Worm (Caenorhabditis elegans) whole organism, L1 larva: ENCODE results near the gene C55A6.7.
A peak's percentile ranks its signal among the peaks of the same experiment; 100 is the strongest.

Experiments
- C04F5.9 ChIP-seq: sonication (generic microtip); optimal IDR thresholded peaks from 2 replicates; lab custom pipeline; 2016; ENCODE audit warnings: missing genetic modification characterization, missing compliant biosample characterization
- F16B12.6 ChIP-seq: fragments of 150-350 bp; optimal IDR thresholded peaks from 2 replicates; lab custom pipeline; 2014; ENCODE audit warnings: missing biosample characterization, missing genetic modification characterization
- aha-1 ChIP-seq: fragments of 150-350 bp; optimal IDR thresholded peaks from 2 replicates; lab custom pipeline; 2014; ENCODE audit warnings: missing biosample characterization, missing genetic modification characterization
- aly-2 ChIP-seq: fragments of 150-350 bp; optimal IDR thresholded peaks from 2 replicates; lab custom pipeline; 2014; ENCODE audit warnings: missing biosample characterization, missing genetic modification characterization
- ceh-63 ChIP-seq: fragments of 200-800 bp; sonication (Bioruptor generic); optimal IDR thresholded peaks from 2 replicates; lab custom pipeline; 2018; ENCODE audit warnings: mild to moderate bottlenecking, missing genetic modification characterization, missing compliant biosample characterization
- ceh-8 ChIP-seq: fragments of 200-800 bp; sonication (Bioruptor generic); optimal IDR thresholded peaks from 2 replicates; lab custom pipeline; 2018; ENCODE audit warnings: mild to moderate bottlenecking, missing genetic modification characterization, moderate library complexity, missing compliant biosample characterization
- ceh-82 ChIP-seq, 3 experiments: fragments of 150-350 bp in 1 of 3; sonication (generic microtip) in 2 of 3; optimal IDR thresholded peaks; 2 replicates each; lab custom pipeline; 2014 to 2017; ENCODE audit warnings: missing biosample characterization in 3 of 3, missing genetic modification characterization in 3 of 3
- ceh-90 ChIP-seq: sonication (generic microtip); optimal IDR thresholded peaks from 2 replicates; lab custom pipeline; 2016; ENCODE audit warnings: missing genetic modification characterization, missing compliant biosample characterization
- dsc-1 ChIP-seq: sonication (generic microtip); optimal IDR thresholded peaks from 2 replicates; lab custom pipeline; 2016; ENCODE audit warnings: mild to moderate bottlenecking, missing genetic modification characterization, missing compliant biosample characterization
- efl-1 ChIP-seq, 4 experiments: fragments of 150-350 bp; optimal IDR thresholded peaks in 3 of 4; peaks in 1 of 4; 1 replicate in 1 of 4; 2 replicates in 3 of 4; lab custom pipeline; 2014; ENCODE audit warnings: missing biosample characterization in 2 of 4, missing genetic modification characterization in 2 of 4, missing genetic modification reagents in 2 of 4
- egl-13 ChIP-seq: sonication (generic microtip); optimal IDR thresholded peaks from 2 replicates; lab custom pipeline; 2016; ENCODE audit warnings: missing genotype, missing genetic modification reagents, missing genetic modification characterization, missing compliant biosample characterization
- elt-2 ChIP-seq: sonication (generic microtip); optimal IDR thresholded peaks from 2 replicates; lab custom pipeline; 2016; ENCODE audit warnings: missing genetic modification characterization, mild to moderate bottlenecking, inconsistent platforms, missing compliant biosample characterization, missing genetic modification reagents
- elt-3 ChIP-seq, 6 experiments: fragments of 150-350 bp in 1 of 6; sonication (generic microtip); optimal IDR thresholded peaks; 2 replicates each; lab custom pipeline; 2017 to 2018; ENCODE audit warnings: missing biosample characterization in 6 of 6, missing genetic modification characterization in 6 of 6, inconsistent platforms in 1 of 6
- fkh-4 ChIP-seq: sonication (generic microtip); optimal IDR thresholded peaks from 2 replicates; lab custom pipeline; 2016; ENCODE audit warnings: missing compliant biosample characterization, missing genetic modification characterization, borderline replicate concordance
- fkh-8 ChIP-seq: sonication (generic microtip); optimal IDR thresholded peaks from 2 replicates; lab custom pipeline; 2016; ENCODE audit warnings: mild to moderate bottlenecking, missing genetic modification characterization, missing compliant biosample characterization
- fos-1 ChIP-seq: fragments of 150-350 bp; optimal IDR thresholded peaks from 2 replicates; lab custom pipeline; 2014; ENCODE audit warnings: missing biosample characterization, missing genetic modification characterization
- hlh-4 ChIP-seq: sonication (generic microtip); optimal IDR thresholded peaks from 2 replicates; lab custom pipeline; 2016; ENCODE audit warnings: mild to moderate bottlenecking, missing genetic modification characterization, missing compliant biosample characterization
- hpl-2 ChIP-seq: fragments of 150-350 bp; optimal IDR thresholded peaks from 2 replicates; lab custom pipeline; 2014; ENCODE audit warnings: missing biosample characterization, missing genetic modification reagents, missing genetic modification characterization
- irx-1 ChIP-seq: sonication (generic microtip); optimal IDR thresholded peaks from 2 replicates; lab custom pipeline; 2016; ENCODE audit warnings: missing genetic modification characterization, missing compliant biosample characterization
- lin-13 ChIP-seq: fragments of 150-350 bp; optimal IDR thresholded peaks from 2 replicates; lab custom pipeline; 2014; ENCODE audit warnings: missing biosample characterization, missing genetic modification reagents, missing genetic modification characterization
- lin-14 ChIP-seq: fragments of 200-800 bp; sonication (Bioruptor generic); optimal IDR thresholded peaks from 2 replicates; lab custom pipeline; 2018; ENCODE audit warnings: mild to moderate bottlenecking, missing genetic modification characterization, moderate library complexity, missing compliant biosample characterization
- lin-15B ChIP-seq: fragments of 150-350 bp; sonication (generic microtip); optimal IDR thresholded peaks from 3 replicates; lab custom pipeline; 2014; ENCODE audit warnings: missing biosample characterization, missing genetic modification characterization
- mdl-1 ChIP-seq, 2 experiments: fragments of 150-350 bp; optimal IDR thresholded peaks; 2 replicates each; lab custom pipeline; 2014 to 2017; ENCODE audit warnings: missing biosample characterization in 2 of 2, missing genetic modification characterization in 2 of 2, inconsistent platforms in 1 of 2
- mep-1 ChIP-seq: fragments of 150-350 bp; optimal IDR thresholded peaks from 2 replicates; lab custom pipeline; 2014; ENCODE audit warnings: missing biosample characterization, missing genetic modification characterization
- nhr-11 ChIP-seq: fragments of 150-350 bp; optimal IDR thresholded peaks from 2 replicates; lab custom pipeline; 2014; ENCODE audit warnings: missing biosample characterization, missing genetic modification characterization
- nhr-12 ChIP-seq: sonication (generic microtip); optimal IDR thresholded peaks from 2 replicates; lab custom pipeline; 2017; ENCODE audit warnings: missing biosample characterization, missing genetic modification characterization
- nhr-19 ChIP-seq: fragments of 200-800 bp; sonication (Bioruptor generic); conservative IDR thresholded peaks from 2 replicates; pipeline ENCODE4 v1.3.6; 2022; ENCODE audit warnings: missing genetic modification characterization, missing compliant biosample characterization
- nhr-28 ChIP-seq: fragments of 150-350 bp; optimal IDR thresholded peaks from 2 replicates; lab custom pipeline; 2014; ENCODE audit warnings: missing biosample characterization, missing genetic modification characterization
- nhr-76 ChIP-seq: sonication (generic microtip); optimal IDR thresholded peaks from 2 replicates; lab custom pipeline; 2017; ENCODE audit warnings: missing biosample characterization, missing genetic modification characterization
- nhr-77 ChIP-seq: fragments of 150-350 bp; optimal IDR thresholded peaks from 2 replicates; lab custom pipeline; 2014; ENCODE audit warnings: missing biosample characterization, missing genetic modification characterization
- nhr-84 ChIP-seq: sonication (generic microtip); optimal IDR thresholded peaks from 2 replicates; lab custom pipeline; 2017; ENCODE audit warnings: missing biosample characterization, missing genetic modification characterization
- nhr-90 ChIP-seq: sonication (generic microtip); optimal IDR thresholded peaks from 2 replicates; lab custom pipeline; 2016; ENCODE audit warnings: mild to moderate bottlenecking, missing genetic modification characterization, missing compliant biosample characterization; ENCODE audit not compliant: poor library complexity
- pag-3 ChIP-seq: sonication (generic microtip); optimal IDR thresholded peaks from 2 replicates; lab custom pipeline; 2017; ENCODE audit warnings: missing genetic modification characterization, mild to moderate bottlenecking, missing compliant biosample characterization, antibody characterized with exemption, borderline replicate concordance; ENCODE audit not compliant: insufficient read depth
- skn-1 ChIP-seq: fragments of 150-350 bp; optimal IDR thresholded peaks from 2 replicates; lab custom pipeline; 2014; ENCODE audit warnings: missing biosample characterization, missing genetic modification characterization
- snpc-4 ChIP-seq: fragments of 150-350 bp; optimal IDR thresholded peaks from 2 replicates; lab custom pipeline; 2014; ENCODE audit warnings: missing biosample characterization, missing genetic modification characterization
- snu-23 ChIP-seq: sonication (generic microtip); optimal IDR thresholded peaks from 2 replicates; lab custom pipeline; 2016; ENCODE audit warnings: missing genetic modification characterization, missing compliant biosample characterization
- sox-4 ChIP-seq: sonication (generic microtip); optimal IDR thresholded peaks from 2 replicates; lab custom pipeline; 2016; ENCODE audit warnings: missing genetic modification characterization, missing compliant biosample characterization
- swsn-7 ChIP-seq: sonication (generic microtip); optimal IDR thresholded peaks from 2 replicates; lab custom pipeline; 2016; ENCODE audit warnings: missing genetic modification characterization, missing compliant biosample characterization
- unc-130 ChIP-seq: fragments of 150-350 bp; optimal IDR thresholded peaks from 2 replicates; lab custom pipeline; 2017; ENCODE audit warnings: missing biosample characterization, missing genetic modification characterization, inconsistent platforms
- unc-62 ChIP-seq: fragments of 150-350 bp; optimal IDR thresholded peaks from 2 replicates; lab custom pipeline; 2014; ENCODE audit warnings: missing biosample characterization, missing genetic modification reagents, missing genetic modification characterization
- unc-86 ChIP-seq: sonication (generic microtip); optimal IDR thresholded peaks from 2 replicates; lab custom pipeline; 2016; ENCODE audit warnings: missing genetic modification characterization, missing compliant biosample characterization
- vab-15 ChIP-seq: sonication (generic microtip); optimal IDR thresholded peaks from 2 replicates; lab custom pipeline; 2017; ENCODE audit warnings: missing genotype, mild to moderate bottlenecking, missing genetic modification characterization, missing compliant biosample characterization
- xbp-1 ChIP-seq: sonication (generic microtip); optimal IDR thresholded peaks from 2 replicates; lab custom pipeline; 2016; ENCODE audit warnings: missing genetic modification characterization, missing compliant biosample characterization
- zag-1 ChIP-seq: fragments of 150-350 bp; optimal IDR thresholded peaks from 2 replicates; lab custom pipeline; 2014; ENCODE audit warnings: missing biosample characterization, missing genetic modification characterization
- zip-4 ChIP-seq: fragments of 200-800 bp; sonication (Bioruptor generic); optimal IDR thresholded peaks from 2 replicates; lab custom pipeline; 2018; ENCODE audit warnings: mild to moderate bottlenecking, missing genetic modification characterization, moderate library complexity, missing compliant biosample characterization
- ztf-11 ChIP-seq, 2 experiments: sonication (generic microtip); optimal IDR thresholded peaks; 2 replicates each; lab custom pipeline; 2016 to 2017; ENCODE audit warnings: missing genetic modification characterization in 2 of 2, missing biosample characterization in 1 of 2, missing compliant biosample characterization in 1 of 2

C55A6.7 gene

ce11 chrV:11515145-11515544 lies 5.2 kb downstream of the C55A6.7 start:
- peak; percentile 21 for TF ChIP-seq dsc-1 (tag; lab: Kevin White, UChicago)
- TF ChIP-seq efl-1 (optimal IDR thresholded peaks at IDR 0.05; lab: Kevin White, UChicago): no peak
- peak in 1 of 2 experiments; percentile 31 for TF ChIP-seq efl-1 (GFP tag; optimal IDR thresholded peaks at IDR 0.05 in 1 of 2; lab: Kevin White, UChicago)
- TF ChIP-seq aly-2 (tag; lab: Kevin White, UChicago): no peak

- no peak for TF ChIP-seq unc-62 (GFP tag; lab: Kevin White, UChicago)
- no peak for TF ChIP-seq unc-86 (tag; lab: Kevin White, UChicago)
- TF ChIP-seq ztf-11 (tag; optimal IDR thresholded peaks at IDR 0.05; lab: Kevin White, UChicago): no peak
Measured at ce11 chrV:11514677-11515076, 5.7 kb downstream of the C55A6.7 start, which contains the start of gene C55A6.6. TSS of gene C55A6.6 (minus strand) at chrV:11514737.

DNA sequence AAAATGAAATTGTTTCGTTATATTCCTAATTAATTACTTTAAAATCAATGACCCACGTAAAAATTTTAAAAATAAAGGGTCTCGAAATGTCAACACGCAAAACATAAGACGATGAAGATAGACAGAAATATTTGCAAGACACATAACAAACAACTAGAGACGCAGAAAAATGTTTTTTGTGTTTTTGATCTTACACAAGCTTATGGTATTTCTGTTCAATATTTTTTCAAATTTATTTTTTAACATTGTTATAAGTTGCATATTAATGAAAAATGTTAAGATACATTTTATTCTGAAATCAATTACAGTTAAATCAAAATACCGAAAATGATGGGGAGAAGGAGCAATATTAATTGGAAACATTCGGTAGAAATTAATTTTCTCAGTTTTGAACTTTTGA lies 6.9 kb downstream of the C55A6.7 start, which contains the start of gene C55A6.3:
TSS of gene C55A6.3 (minus strand) at position 101 of the 400 bp plus-strand sequence.
- no peak for TF ChIP-seq C04F5.9 (tag; lab: Kevin White, UChicago)
- TF ChIP-seq snpc-4 (tag; lab: Kevin White, UChicago): no peak
- no peak for TF ChIP-seq fos-1 (tag; lab: Kevin White, UChicago)
- no peak for TF ChIP-seq irx-1
- no peak for TF ChIP-seq unc-86 (tag; lab: Kevin White, UChicago)
- TF ChIP-seq aly-2 (tag; lab: Kevin White, UChicago): no peak

- no peak for TF ChIP-seq swsn-7
- no peak for TF ChIP-seq ceh-63 (GFP tag; lab: Kevin White, UChicago)
- peak; percentile 21 for TF ChIP-seq skn-1 (tag; lab: Kevin White, UChicago)
- TF ChIP-seq fkh-4 (tag; lab: Kevin White, UChicago): no peak
- TF ChIP-seq nhr-77 (tag; lab: Kevin White, UChicago): no peak
- TF ChIP-seq ceh-90 (tag; lab: Kevin White, UChicago): no peak
- TF ChIP-seq elt-3 (tag; optimal IDR thresholded peaks at IDR 0.05; lab: Kevin White, UChicago): peak in 3 of 6 experiments; percentile 6 to 62 (median 62)
- TF ChIP-seq vab-15 (tag; lab: Kevin White, UChicago): no peak
- TF ChIP-seq nhr-84 (tag; lab: Kevin White, UChicago): no peak
- TF ChIP-seq ceh-8 (GFP tag; lab: Kevin White, UChicago): no peak
- TF ChIP-seq nhr-28 (tag; lab: Kevin White, UChicago): no peak
- no peak for TF ChIP-seq lin-15B (tag; lab: Kevin White, UChicago)
- TF ChIP-seq xbp-1 (tag; lab: Kevin White, UChicago): no peak
- TF ChIP-seq fkh-8: no peak
- TF ChIP-seq nhr-90 (tag; lab: Kevin White, UChicago): no peak
- no peak for TF ChIP-seq efl-1 (optimal IDR thresholded peaks at IDR 0.05; lab: Kevin White, UChicago)
- peak in 1 of 2 experiments; percentile 70 for TF ChIP-seq efl-1 (GFP tag; optimal IDR thresholded peaks at IDR 0.05 in 1 of 2; lab: Kevin White, UChicago)
- TF ChIP-seq lin-14: peak; percentile 55
- no peak for TF ChIP-seq zag-1
- no peak for TF ChIP-seq sox-4 (tag; lab: Kevin White, UChicago)
- TF ChIP-seq hlh-4: no peak
- no peak for TF ChIP-seq egl-13 (tag; lab: Kevin White, UChicago)
- TF ChIP-seq pag-3 (tag; lab: Kevin White, UChicago): peak; percentile 57
- TF ChIP-seq unc-130 (tag; lab: Kevin White, UChicago): no peak
- no peak for TF ChIP-seq F16B12.6 (tag; lab: Kevin White, UChicago)
- TF ChIP-seq mdl-1 (tag; optimal IDR thresholded peaks at IDR 0.05; lab: Kevin White, UChicago): no peak
- no peak for TF ChIP-seq lin-13 (GFP tag; lab: Kevin White, UChicago)
- TF ChIP-seq mep-1 (tag; lab: Kevin White, UChicago): no peak
- TF ChIP-seq snu-23 (GFP tag; lab: Kevin White, UChicago): peak; percentile 5
- TF ChIP-seq zip-4 (GFP tag; lab: Kevin White, UChicago): no peak
- no peak for TF ChIP-seq unc-62 (GFP tag; lab: Kevin White, UChicago)
- TF ChIP-seq nhr-12 (tag; lab: Kevin White, UChicago): no peak
- TF ChIP-seq ceh-82 (tag; optimal IDR thresholded peaks at IDR 0.05; lab: Kevin White, UChicago): no peak
- no peak for TF ChIP-seq nhr-11
- TF ChIP-seq elt-2 (tag; lab: Kevin White, UChicago): no peak
- TF ChIP-seq ztf-11 (tag; optimal IDR thresholded peaks at IDR 0.05; lab: Kevin White, UChicago): no peak
- TF ChIP-seq nhr-19: no peak
- TF ChIP-seq nhr-76 (tag; lab: Kevin White, UChicago): no peak
- TF ChIP-seq aha-1 (tag; lab: Kevin White, UChicago): no peak
- no peak for TF ChIP-seq hpl-2 (GFP tag; lab: Kevin White, UChicago)
Measured at ce11 chrV:11508773-11509172, 11.6 kb downstream of the C55A6.7 start, which contains the start of gene ttll-5. TSS of gene ttll-5 (plus strand) at chrV:11509060.
